Fruit fly (Drosophila melanogaster) whole organism, embryonic: ENCODE results near the gene CG13601.

Experiments
- Hr39 ChIP-seq: fragments of >200 bp; optimal IDR thresholded peaks from 2 replicates; lab custom pipeline; 2017
- dysf ChIP-seq: fragments of 200-800 bp; sonication (Bioruptor generic); IDR thresholded peaks from 3 replicates; pipeline ENCODE4 v1.3.6; 2022; ENCODE audit warnings: missing biosample characterization, missing genetic modification characterization
- tap ChIP-seq: fragments of 200-800 bp; optimal IDR thresholded peaks from 3 replicates; lab custom pipeline; 2019; ENCODE audit warnings: missing biosample characterization, mild to moderate bottlenecking, missing genetic modification characterization, moderate library complexity

DNA sequence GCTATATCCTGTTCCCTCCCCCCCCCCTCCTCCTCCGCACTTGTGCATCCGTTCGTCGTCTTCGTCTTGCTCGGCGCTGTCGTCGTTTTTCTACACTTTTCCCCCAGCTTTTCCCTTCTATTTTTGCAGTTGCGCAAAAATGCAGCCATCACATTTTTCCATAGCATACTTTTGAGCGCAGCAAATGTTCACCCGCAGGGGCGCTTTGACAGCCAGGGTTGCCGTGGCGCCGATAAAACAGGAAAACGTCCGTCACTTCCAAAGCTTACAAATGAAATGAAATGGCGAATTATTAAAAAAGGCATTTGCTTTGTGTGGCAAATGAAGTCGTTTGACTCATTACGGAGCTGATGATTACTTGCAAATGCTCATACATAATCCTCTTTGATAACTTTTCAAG lies 24.9 kb downstream of the CG13601 start:
- TF ChIP-seq Hr39 (lab: Kevin White, UChicago) (no peak), tap (tag; lab: Kevin White, UChicago) (no peak), dysf (GFP tag; lab: Robert Waterston, UW) (no peak)
